Worm (Caenorhabditis elegans) whole organism, late embryonic: ENCODE measurements around the gene tbc-13.
A peak's percentile ranks its signal among the peaks of the same experiment; 100 is the strongest.

Experiments used
- F13H6.1 ChIP-seq: sonication (generic microtip); optimal IDR thresholded peaks from 2 replicates; lab custom pipeline; 2016; ENCODE audit warnings: missing genetic modification characterization, missing compliant biosample characterization
- T23F11.4 ChIP-seq: fragments of 200-800 bp; sonication (Bioruptor generic); optimal IDR thresholded peaks from 2 replicates; lab custom pipeline; 2018; ENCODE audit warnings: mild to moderate bottlenecking, missing genetic modification characterization, missing compliant biosample characterization
- ahr-1 ChIP-seq: sonication (generic microtip); optimal IDR thresholded peaks from 2 replicates; lab custom pipeline; 2016; ENCODE audit warnings: missing genetic modification characterization, missing compliant biosample characterization
- ama-1 ChIP-seq: fragments of 150-350 bp; optimal IDR thresholded peaks from 2 replicates; lab custom pipeline; 2014
- ceh-14 ChIP-seq: sonication (generic microtip); optimal IDR thresholded peaks from 2 replicates; lab custom pipeline; 2016; ENCODE audit warnings: missing genotype, missing genetic modification characterization, missing compliant biosample characterization
- ceh-19 ChIP-seq: fragments of 200-800 bp; sonication (Bioruptor generic); optimal IDR thresholded peaks from 2 replicates; lab custom pipeline; 2018; ENCODE audit warnings: mild to moderate bottlenecking, missing genetic modification characterization, missing compliant biosample characterization
- ceh-2 ChIP-seq: sonication (generic microtip); optimal IDR thresholded peaks from 2 replicates; lab custom pipeline; 2016; ENCODE audit warnings: missing genotype, missing genetic modification characterization, missing compliant biosample characterization
- ceh-24 ChIP-seq: sonication (generic microtip); optimal IDR thresholded peaks from 2 replicates; lab custom pipeline; 2016; ENCODE audit warnings: mild to moderate bottlenecking, missing genetic modification characterization, missing compliant biosample characterization
- ceh-30 ChIP-seq: fragments of 150-350 bp; optimal IDR thresholded peaks from 2 replicates; lab custom pipeline; 2014; ENCODE audit warnings: missing biosample characterization, missing genetic modification characterization
- ceh-6 ChIP-seq: fragments of 200-800 bp; sonication (Bioruptor generic); optimal IDR thresholded peaks from 2 replicates; lab custom pipeline; 2018; ENCODE audit warnings: mild to moderate bottlenecking, missing genetic modification characterization, missing compliant biosample characterization
- ceh-9 ChIP-seq: sonication (generic microtip); optimal IDR thresholded peaks from 2 replicates; lab custom pipeline; 2016; ENCODE audit warnings: mild to moderate bottlenecking, missing genetic modification characterization, inconsistent platforms, missing compliant biosample characterization
- dve-1 ChIP-seq: sonication (generic microtip); optimal IDR thresholded peaks from 2 replicates; lab custom pipeline; 2017; ENCODE audit warnings: antibody characterized with exemption, mild to moderate bottlenecking, missing genetic modification characterization, missing compliant biosample characterization
- elt-2 ChIP-seq: sonication (generic microtip); optimal IDR thresholded peaks from 2 replicates; lab custom pipeline; 2016; ENCODE audit warnings: missing genetic modification reagents, missing genetic modification characterization, missing compliant biosample characterization
- ets-4 ChIP-seq: sonication (generic microtip); optimal IDR thresholded peaks from 2 replicates; lab custom pipeline; 2016; ENCODE audit warnings: missing genetic modification characterization, missing compliant biosample characterization
- eyg-1 ChIP-seq: sonication (generic microtip); optimal IDR thresholded peaks from 2 replicates; lab custom pipeline; 2016; ENCODE audit warnings: missing genotype, missing genetic modification characterization, missing compliant biosample characterization
- fkh-10 ChIP-seq: fragments of 150-350 bp; optimal IDR thresholded peaks from 2 replicates; lab custom pipeline; 2014; ENCODE audit warnings: missing biosample characterization, missing genetic modification reagents, missing genetic modification characterization
- hlh-15 ChIP-seq: sonication (generic microtip); optimal IDR thresholded peaks from 2 replicates; lab custom pipeline; 2016; ENCODE audit warnings: missing genetic modification characterization, missing compliant biosample characterization
- hlh-8 ChIP-seq: sonication (generic microtip); optimal IDR thresholded peaks from 2 replicates; lab custom pipeline; 2016; ENCODE audit warnings: missing genotype, missing genetic modification characterization, missing compliant biosample characterization
- lim-6 ChIP-seq: sonication (generic microtip); optimal IDR thresholded peaks from 2 replicates; lab custom pipeline; 2016; ENCODE audit warnings: missing genetic modification characterization, missing compliant biosample characterization
- lin-11 ChIP-seq: fragments of 200-800 bp; sonication (Bioruptor generic); optimal IDR thresholded peaks from 2 replicates; lab custom pipeline; 2018; ENCODE audit warnings: mild to moderate bottlenecking, missing genetic modification characterization, missing compliant biosample characterization
- madf-2 ChIP-seq: sonication (generic microtip); optimal IDR thresholded peaks from 2 replicates; lab custom pipeline; 2017; ENCODE audit warnings: missing genetic modification characterization, missing compliant biosample characterization
- mec-3 ChIP-seq: sonication (generic microtip); optimal IDR thresholded peaks from 2 replicates; lab custom pipeline; 2016; ENCODE audit warnings: borderline replicate concordance, missing genetic modification characterization, missing compliant biosample characterization
- nfya-1 ChIP-seq: sonication (generic microtip); optimal IDR thresholded peaks from 2 replicates; lab custom pipeline; 2017; ENCODE audit warnings: missing genetic modification characterization, mild to moderate bottlenecking, missing compliant biosample characterization, antibody characterized with exemption, moderate library complexity
- nhr-232 ChIP-seq: sonication (generic microtip); optimal IDR thresholded peaks from 2 replicates; lab custom pipeline; 2016; ENCODE audit warnings: missing genetic modification characterization, missing compliant biosample characterization
- npax-4 ChIP-seq: sonication (generic microtip); optimal IDR thresholded peaks from 2 replicates; lab custom pipeline; 2016; ENCODE audit warnings: missing genetic modification characterization, missing compliant biosample characterization
- odd-2 ChIP-seq: sonication (generic microtip); optimal IDR thresholded peaks from 2 replicates; lab custom pipeline; 2017; ENCODE audit warnings: antibody characterized with exemption, mild to moderate bottlenecking, missing genetic modification characterization, missing compliant biosample characterization
- pag-3 ChIP-seq: sonication (generic microtip); optimal IDR thresholded peaks from 2 replicates; lab custom pipeline; 2016; ENCODE audit warnings: missing compliant biosample characterization, missing genetic modification characterization, borderline replicate concordance
- pat-9 ChIP-seq: fragments of 200-800 bp; sonication (Bioruptor generic); optimal IDR thresholded peaks from 2 replicates; lab custom pipeline; 2018; ENCODE audit warnings: mild to moderate bottlenecking, missing genetic modification characterization, moderate library complexity, missing compliant biosample characterization
- pha-2 ChIP-seq: sonication (generic microtip); optimal IDR thresholded peaks from 2 replicates; lab custom pipeline; 2017; ENCODE audit warnings: mild to moderate bottlenecking, missing genetic modification characterization, missing compliant biosample characterization
- pha-4 ChIP-seq: fragments of 150-350 bp; optimal IDR thresholded peaks from 2 replicates; lab custom pipeline; 2018; ENCODE audit warnings: missing biosample characterization, missing genetic modification reagents, missing genetic modification characterization
- pqm-1 ChIP-seq: sonication (generic microtip); optimal IDR thresholded peaks from 2 replicates; lab custom pipeline; 2016; ENCODE audit warnings: missing genetic modification characterization, missing compliant biosample characterization
- pros-1 ChIP-seq: fragments of 150-350 bp; optimal IDR thresholded peaks from 2 replicates; lab custom pipeline; 2014; ENCODE audit warnings: missing biosample characterization, missing genetic modification reagents, missing genetic modification characterization
- rnt-1 ChIP-seq: sonication (generic microtip); optimal IDR thresholded peaks from 2 replicates; lab custom pipeline; 2016; ENCODE audit warnings: missing genetic modification characterization, missing compliant biosample characterization
- sdc-2 ChIP-seq: sonication (generic microtip); optimal IDR thresholded peaks from 2 replicates; lab custom pipeline; 2016; ENCODE audit warnings: missing genotype, missing genetic modification characterization, missing compliant biosample characterization
- sox-2 ChIP-seq: fragments of 200-800 bp; sonication (Bioruptor generic); IDR thresholded peaks from 2 replicates; pipeline ENCODE4 v1.3.6; 2022; ENCODE audit warnings: missing genetic modification reagents, missing genetic modification characterization, missing compliant biosample characterization
- tbx-7 ChIP-seq: sonication (generic microtip); optimal IDR thresholded peaks from 2 replicates; lab custom pipeline; 2016; ENCODE audit warnings: missing genotype, missing genetic modification characterization, missing compliant biosample characterization
- ttx-3 ChIP-seq: sonication (generic microtip); optimal IDR thresholded peaks from 2 replicates; lab custom pipeline; 2016; ENCODE audit warnings: missing genetic modification reagents, missing genetic modification characterization, missing compliant biosample characterization
- unc-3 ChIP-seq, 2 experiments: fragments of 200-800 bp in 1 of 2; sonication (Bioruptor generic) in 1 of 2; sonication (generic microtip) in 1 of 2; conservative IDR thresholded peaks in 1 of 2; optimal IDR thresholded peaks in 1 of 2; 2 replicates each; pipeline versions ENCODE4 v1.3.6 to Lab custom; 2016 to 2022; ENCODE audit warnings: missing compliant biosample characterization in 2 of 2, missing genetic modification characterization in 2 of 2, missing genetic modification reagents in 1 of 2
- unc-42 ChIP-seq: sonication (generic microtip); optimal IDR thresholded peaks from 2 replicates; lab custom pipeline; 2016; ENCODE audit warnings: missing genotype, missing genetic modification characterization, missing compliant biosample characterization
- unc-55 ChIP-seq: sonication (generic microtip); optimal IDR thresholded peaks from 2 replicates; lab custom pipeline; 2017; ENCODE audit warnings: missing biosample characterization, missing genetic modification reagents, missing genetic modification characterization
- zip-5 ChIP-seq: sonication (generic microtip); optimal IDR thresholded peaks from 2 replicates; lab custom pipeline; 2016; ENCODE audit warnings: missing genetic modification characterization, missing compliant biosample characterization
- ztf-16 ChIP-seq: sonication (generic microtip); optimal IDR thresholded peaks from 2 replicates; lab custom pipeline; 2017; ENCODE audit warnings: missing genetic modification characterization, missing compliant biosample characterization

Gene tbc-13

ce11 chrX:12476412-12476811 is 8.4 kb upstream of the tbc-13 start:
- TF ChIP-seq fkh-10 (GFP tag; lab: Kevin White, UChicago) (no peak), ahr-1 (tag; lab: Kevin White, UChicago) (no peak)

- TF ChIP-seq nfya-1 (tag; lab: Kevin White, UChicago): no peak
- TF ChIP-seq zip-5 (tag; lab: Kevin White, UChicago): no peak
- no peak for TF ChIP-seq T23F11.4 (GFP tag; lab: Kevin White, UChicago)
- no peak for TF ChIP-seq hlh-8 (tag; lab: Kevin White, UChicago)
- no peak for TF ChIP-seq sox-2 (GFP tag; lab: Robert Waterston, UW)
- no peak for TF ChIP-seq unc-42 (tag; lab: Kevin White, UChicago)
- TF ChIP-seq eyg-1 (tag; lab: Kevin White, UChicago): no peak
- TF ChIP-seq mec-3: no peak
- TF ChIP-seq pha-2 (tag; lab: Kevin White, UChicago): no peak
- no peak for TF ChIP-seq lin-11 (tag; lab: Kevin White, UChicago)
- no peak for TF ChIP-seq ceh-14 (tag; lab: Kevin White, UChicago)
- TF ChIP-seq dve-1 (tag; lab: Kevin White, UChicago): no peak
- TF ChIP-seq nhr-232 (tag; lab: Kevin White, UChicago): no peak
Measured at ce11 chrX:12477341-12477740, 7.5 kb upstream of the tbc-13 start, which contains the start of gene F45E6.1. TSS of gene F45E6.1 (minus strand) at chrX:12477441.

DNA sequence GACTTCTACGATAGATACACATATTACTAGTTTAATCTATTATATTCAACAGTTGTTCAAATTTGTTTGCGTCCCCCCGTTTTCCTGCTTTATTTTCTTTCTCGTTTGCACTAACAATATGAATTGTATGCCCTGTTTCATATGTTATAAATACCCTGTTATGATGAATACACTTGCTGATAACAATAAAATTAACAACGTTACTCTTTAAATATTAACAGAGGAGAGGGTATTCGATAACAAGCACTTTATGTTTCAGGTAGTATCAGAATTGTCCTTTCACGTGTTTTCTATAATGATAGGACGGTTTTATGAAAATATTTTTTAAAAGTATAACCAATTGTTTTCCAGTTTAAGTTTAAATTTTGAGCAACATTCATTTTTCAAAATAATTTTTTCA is 6.4 kb upstream of the tbc-13 start:
- TF ChIP-seq tbx-7 (no peak), unc-42 (tag; lab: Kevin White, UChicago) (no peak), unc-55 (GFP tag; lab: Kevin White, UChicago) (no peak), sdc-2 (tag; lab: Kevin White, UChicago) (no peak), madf-2 (tag; lab: Kevin White, UChicago) (no peak), pat-9 (tag; lab: Kevin White, UChicago) (no peak), rnt-1 (tag; lab: Kevin White, UChicago) (no peak), odd-2 (tag; lab: Kevin White, UChicago) (no peak), ama-1 (lab: Kevin White, UChicago) (no peak), ceh-19 (GFP tag; lab: Kevin White, UChicago) (no peak), pros-1 (tag; lab: Kevin White, UChicago) (no peak), ceh-24 (no peak)

ce11 chrX:12479027-12479426 is 5.8 kb upstream of the tbc-13 start:
- TF ChIP-seq unc-42 (tag; lab: Kevin White, UChicago) (peak; percentile 91), mec-3 (no peak), ets-4 (no peak), ceh-19 (GFP tag; lab: Kevin White, UChicago) (no peak), pqm-1 (tag; lab: Kevin White, UChicago) (no peak)

- TF ChIP-seq ceh-9 (tag; lab: Kevin White, UChicago): no peak
- peak; percentile 74 for TF ChIP-seq nfya-1 (tag; lab: Kevin White, UChicago)
- TF ChIP-seq sdc-2 (tag; lab: Kevin White, UChicago): peak; percentile 80
- no peak for TF ChIP-seq mec-3
- peak; percentile 31 for TF ChIP-seq ets-4
- no peak for TF ChIP-seq pag-3 (tag; lab: Kevin White, UChicago)
- TF ChIP-seq npax-4: no peak
- TF ChIP-seq lim-6: peak; percentile 10
- no peak for TF ChIP-seq hlh-15 (tag; lab: Kevin White, UChicago)
- TF ChIP-seq ttx-3 (tag; lab: Kevin White, UChicago): no peak
- TF ChIP-seq hlh-8 (tag; lab: Kevin White, UChicago): peak; percentile 53
- peak; percentile 4 for TF ChIP-seq ceh-6 (GFP tag; lab: Kevin White, UChicago)
- TF ChIP-seq unc-55 (GFP tag; lab: Kevin White, UChicago): peak; percentile 15
- TF ChIP-seq ceh-2 (tag; lab: Kevin White, UChicago): peak; percentile 72
- TF ChIP-seq sox-2 (GFP tag; lab: Robert Waterston, UW): no peak
- TF ChIP-seq ceh-30: no peak
- TF ChIP-seq odd-2 (tag; lab: Kevin White, UChicago): no peak
- no peak for TF ChIP-seq T23F11.4 (GFP tag; lab: Kevin White, UChicago)
- TF ChIP-seq pha-4 (tag; lab: Kevin White, UChicago): no peak
- TF ChIP-seq F13H6.1: peak; percentile 9
- peak; percentile 48 for TF ChIP-seq elt-2 (tag; lab: Kevin White, UChicago)
- TF ChIP-seq unc-3 (GFP tag; conservative IDR thresholded peaks at IDR 0.05; lab: Robert Waterston, UW): no peak
- TF ChIP-seq unc-3 (tag; optimal IDR thresholded peaks at IDR 0.05; lab: Kevin White, UChicago): peak; percentile 26
- TF ChIP-seq rnt-1 (tag; lab: Kevin White, UChicago): peak; percentile 66
- TF ChIP-seq unc-42 (tag; lab: Kevin White, UChicago): peak; percentile 65
- peak; percentile 56 for TF ChIP-seq ztf-16
Measured at ce11 chrX:12480447-12480998, 4.3 kb upstream of the tbc-13 start, which contains the start of gene atf-6. TSS of gene atf-6 (plus strand) at chrX:12480948.
